Fruit fly (Drosophila melanogaster): ENCODE measurements around the gene CG31871.

CG31871 gene

dm6 chr2L:10685666-10686065, 23.8 kb downstream of the CG31871 start:
- TF ChIP-seq ey (GFP tag; optimal IDR thresholded peaks at IDR 0.05) (no peak), Hr83 (GFP tag; optimal IDR thresholded peaks at IDR 0.05; ENCODE audit: poor library complexity, severe bottlenecking) (no peak), Hnf4 (GFP tag; optimal IDR thresholded peaks at IDR 0.05) (no peak), HLH106 (tag; optimal IDR thresholded peaks at IDR 0.05) (no peak), Jra (GFP tag; optimal IDR thresholded peaks at IDR 0.05) (no peak), dmrt93B (GFP tag; optimal IDR thresholded peaks at IDR 0.05) (no peak), sage (GFP tag; optimal IDR thresholded peaks at IDR 0.05) (no peak), jim (GFP tag; optimal IDR thresholded peaks at IDR 0.05) (no peak), tai (GFP tag; optimal IDR thresholded peaks at IDR 0.05) (no peak), Myc (optimal IDR thresholded peaks at IDR 0.05) (no peak), Rel (GFP tag; optimal IDR thresholded peaks at IDR 0.05) (no peak), Rel (tag; optimal IDR thresholded peaks at IDR 0.05) (no peak), lola (GFP tag; optimal IDR thresholded peaks at IDR 0.05) (no peak), Sp1 (GFP tag; optimal IDR thresholded peaks at IDR 0.05) (no peak), psq (GFP tag; optimal IDR thresholded peaks at IDR 0.05) (no peak), OdsH (GFP tag; optimal IDR thresholded peaks at IDR 0.05) (no peak), dl (GFP tag; optimal IDR thresholded peaks at IDR 0.05; ENCODE audit: insufficient read depth in 1 of 2, partially characterized antibody in 2 of 2) (no peak)

dm6 chr2L:10687009-10687793, 25.3 kb downstream of the CG31871 start, which contains the start of gene CG7296:
Gene CG7296 (minus strand): TSS chr2L:10687066.
- TF ChIP-seq dl (GFP tag; optimal IDR thresholded peaks at IDR 0.05; ENCODE audit: insufficient read depth in 1 of 2, partially characterized antibody in 2 of 2) = no peak
- TF ChIP-seq sage (GFP tag; optimal IDR thresholded peaks at IDR 0.05) = no peak
- TF ChIP-seq brk (GFP tag; optimal IDR thresholded peaks at IDR 0.05) = no peak
- no peak for TF ChIP-seq Dif (GFP tag; optimal IDR thresholded peaks at IDR 0.05; ENCODE audit: partially characterized antibody)
- no peak for TF ChIP-seq lola (GFP tag; optimal IDR thresholded peaks at IDR 0.05)
- no peak for TF ChIP-seq Rel (GFP tag; optimal IDR thresholded peaks at IDR 0.05)
- no peak for TF ChIP-seq Rel (tag; optimal IDR thresholded peaks at IDR 0.05)
- TF ChIP-seq dsf (GFP tag; optimal IDR thresholded peaks at IDR 0.05; ENCODE audit: borderline replicate concordance) = no peak
- no peak for TF ChIP-seq Hr78 (GFP tag; optimal IDR thresholded peaks at IDR 0.05)
- no peak for TF ChIP-seq dmrt93B (GFP tag; optimal IDR thresholded peaks at IDR 0.05)
- no peak for TF ChIP-seq h (GFP tag; optimal IDR thresholded peaks at IDR 0.05)
- no peak for TF ChIP-seq Mio (GFP tag; optimal IDR thresholded peaks at IDR 0.05)
- no peak for TF ChIP-seq usp (GFP tag; optimal IDR thresholded peaks at IDR 0.05)
- TF ChIP-seq Abd-B (GFP tag; optimal IDR thresholded peaks at IDR 0.05) = no peak
- TF ChIP-seq Jra (GFP tag; optimal IDR thresholded peaks at IDR 0.05) = no peak
- TF ChIP-seq Hr83 (GFP tag; optimal IDR thresholded peaks at IDR 0.05; ENCODE audit: poor library complexity, severe bottlenecking) = no peak
- no peak for TF ChIP-seq Dfd (GFP tag; optimal IDR thresholded peaks at IDR 0.05)
- no peak for TF ChIP-seq sv (GFP tag; optimal IDR thresholded peaks at IDR 0.05)
- TF ChIP-seq Sp1 (GFP tag; optimal IDR thresholded peaks at IDR 0.05) = no peak
- TF ChIP-seq woc (GFP tag; optimal IDR thresholded peaks at IDR 0.05) = no peak

dm6 chr2L:10687794-10688185, 25.9 kb downstream of the CG31871 start:
- TF ChIP-seq Rel (GFP tag; optimal IDR thresholded peaks at IDR 0.05) (no peak), Rel (tag; optimal IDR thresholded peaks at IDR 0.05) (peak; percentile 53), N (GFP tag; optimal IDR thresholded peaks at IDR 0.05) (no peak)

dm6 chr2L:10688764-10689163, 26.9 kb downstream of the CG31871 start:
- TF ChIP-seq jim (GFP tag; optimal IDR thresholded peaks at IDR 0.05) (no peak), OdsH (GFP tag; optimal IDR thresholded peaks at IDR 0.05) (no peak), HLH106 (tag; optimal IDR thresholded peaks at IDR 0.05) (no peak), Mio (GFP tag; optimal IDR thresholded peaks at IDR 0.05) (no peak), dsf (GFP tag; optimal IDR thresholded peaks at IDR 0.05; ENCODE audit: borderline replicate concordance) (no peak), h (GFP tag; optimal IDR thresholded peaks at IDR 0.05) (no peak), rgr (GFP tag; optimal IDR thresholded peaks at IDR 0.05) (no peak), pan (optimal IDR thresholded peaks at IDR 0.05) (no peak), psq (GFP tag; optimal IDR thresholded peaks at IDR 0.05) (no peak), CrebA (GFP tag; optimal IDR thresholded peaks at IDR 0.05; ENCODE audit: borderline replicate concordance) (no peak), Hr78 (GFP tag; optimal IDR thresholded peaks at IDR 0.05) (no peak), N (GFP tag; optimal IDR thresholded peaks at IDR 0.05) (no peak), tai (GFP tag; optimal IDR thresholded peaks at IDR 0.05) (no peak), brk (GFP tag; optimal IDR thresholded peaks at IDR 0.05) (no peak), fru (GFP tag; optimal IDR thresholded peaks at IDR 0.05) (no peak), Dfd (GFP tag; optimal IDR thresholded peaks at IDR 0.05) (no peak), Hr83 (GFP tag; optimal IDR thresholded peaks at IDR 0.05; ENCODE audit: poor library complexity, severe bottlenecking) (no peak)

Data from whole organism, wandering third instar larva.